Fruit fly (Drosophila melanogaster) whole organism: ENCODE measurements around the gene Pdh.

Source experiments
- CG8478 ChIP-seq: fragments of >200 bp; optimal IDR thresholded peaks from 2 replicates; lab custom pipeline; 2018; ENCODE audit warnings: inconsistent platforms
- Dll ChIP-seq: fragments of >200 bp; optimal IDR thresholded peaks from 2 replicates; lab custom pipeline; 2017
- EcR ChIP-seq, 2 experiments: fragments of >200 bp; optimal IDR thresholded peaks; 2 replicates each; lab custom pipeline; 2017; ENCODE audit warnings: missing biosample characterization in 2 of 2, missing genetic modification characterization in 2 of 2, missing genetic modification reagents in 2 of 2
- pan ChIP-seq: fragments of >200 bp; optimal IDR thresholded peaks from 2 replicates; lab custom pipeline; 2017
- psq ChIP-seq: fragments of >200 bp; optimal IDR thresholded peaks from 2 replicates; lab custom pipeline; 2017
- usp ChIP-seq: fragments of >200 bp; optimal IDR thresholded peaks from 2 replicates; lab custom pipeline; 2017; ENCODE audit warnings: missing biosample characterization, missing genetic modification characterization, mixed read lengths

Pdh gene

DNA sequence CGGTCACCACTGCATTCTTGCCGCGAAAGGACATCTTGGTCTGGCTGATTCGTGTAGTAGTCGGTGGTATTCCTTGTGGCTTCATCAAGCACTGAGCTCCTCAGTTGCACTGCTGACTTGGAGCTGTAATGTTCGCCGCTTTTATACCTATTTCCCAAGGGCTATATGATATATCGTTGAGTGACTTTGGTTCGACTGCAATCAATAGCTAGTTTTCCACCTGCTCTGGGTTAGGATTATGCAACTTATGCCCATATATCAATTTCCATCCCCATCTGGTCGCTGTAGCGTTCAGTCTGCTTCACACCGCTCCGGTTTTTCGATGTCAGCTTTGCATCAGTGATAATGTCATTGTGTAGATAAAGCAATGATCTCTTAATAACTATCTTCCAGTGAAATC is at the start of gene Pdh:
Gene Pdh (minus strand): TSS at position 101 of the 400 bp plus-strand sequence.
- TF ChIP-seq CG8478 (no peak), pan (lab: Kevin White, UChicago) (no peak), usp (no peak)

DNA sequence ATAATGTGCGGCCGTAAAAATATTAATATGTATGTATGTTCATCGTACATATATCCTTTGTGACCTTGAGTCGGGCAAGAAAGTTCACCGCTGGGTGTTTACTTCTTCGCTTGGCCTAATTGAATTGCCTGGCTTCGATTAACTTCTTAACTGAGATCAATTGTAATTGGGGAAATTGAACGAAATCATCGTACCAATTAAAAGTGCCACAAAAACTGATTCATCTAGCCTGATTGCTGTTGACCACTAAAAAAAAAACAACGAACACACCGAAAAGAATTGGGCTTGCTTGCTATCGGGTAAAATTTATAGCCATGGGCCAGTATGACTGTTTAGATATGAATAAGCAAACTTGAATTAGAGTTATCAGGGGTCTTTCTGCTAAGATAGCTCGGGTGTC is 48.2 kb upstream of the Pdh start:
- TF ChIP-seq CG8478 (no peak), usp (no peak), Dll (lab: Kevin White, UChicago) (no peak), pan (lab: Kevin White, UChicago) (no peak), EcR (GFP tag; optimal IDR thresholded peaks at IDR 0.05; lab: Kevin White, UChicago) (no peak), psq (no peak)

DNA sequence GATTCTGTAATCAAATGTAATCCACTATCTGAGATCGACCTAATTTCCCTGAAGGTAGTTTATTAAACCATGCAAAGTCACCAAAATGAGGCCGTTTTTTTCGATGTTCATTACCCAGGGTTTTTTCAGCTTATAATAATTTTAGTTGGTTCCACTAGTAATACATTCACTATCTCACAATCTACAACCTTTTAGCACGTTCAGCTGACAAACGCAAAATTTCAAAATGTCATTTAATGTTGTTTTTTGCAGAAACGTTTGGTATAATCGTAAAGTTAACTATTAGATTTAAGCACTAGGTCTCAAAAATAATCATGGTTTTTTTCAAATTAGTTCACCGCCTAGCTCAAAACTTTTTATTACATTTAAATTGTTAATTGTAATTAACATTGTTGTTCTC is 46.1 kb upstream of the Pdh start, which contains the start of gene CG44836:
Gene CG44836 (minus strand): TSS at position 101 of the 400 bp plus-strand sequence.
- TF ChIP-seq psq (no peak), pan (lab: Kevin White, UChicago) (no peak), EcR (GFP tag; optimal IDR thresholded peaks at IDR 0.05; lab: Kevin White, UChicago) (no peak), usp (no peak), CG8478 (no peak), Dll (lab: Kevin White, UChicago) (no peak)

DNA sequence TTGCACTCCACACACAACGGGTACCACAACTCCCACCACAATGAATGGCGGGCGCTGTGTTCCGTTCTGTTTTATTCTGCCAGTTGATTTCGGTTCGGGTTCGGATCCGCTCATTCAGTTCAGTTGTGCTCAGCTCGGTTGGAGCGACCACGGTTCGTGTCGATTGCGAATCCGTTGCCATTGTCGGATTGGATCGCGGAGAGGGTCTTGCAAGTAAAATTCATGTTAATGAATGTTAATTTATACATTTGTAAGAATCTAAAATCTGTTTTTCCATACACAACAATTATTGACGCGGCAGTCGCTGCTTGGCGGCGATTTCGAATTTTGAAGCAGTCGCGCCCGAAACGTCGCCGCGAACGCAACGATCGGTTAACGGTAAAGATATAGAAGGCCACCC is 40.4 kb upstream of the Pdh start, which contains the start of gene Gagr:
Gene Gagr (plus strand): TSS at position 81 of the 400 bp plus-strand sequence.
- no peak for TF ChIP-seq usp
- TF ChIP-seq psq: no peak
- no peak for TF ChIP-seq pan (lab: Kevin White, UChicago)
- no peak for TF ChIP-seq Dll (lab: Kevin White, UChicago)
- TF ChIP-seq EcR (GFP tag; optimal IDR thresholded peaks at IDR 0.05; lab: Kevin White, UChicago): no peak
- no peak for TF ChIP-seq CG8478

DNA sequence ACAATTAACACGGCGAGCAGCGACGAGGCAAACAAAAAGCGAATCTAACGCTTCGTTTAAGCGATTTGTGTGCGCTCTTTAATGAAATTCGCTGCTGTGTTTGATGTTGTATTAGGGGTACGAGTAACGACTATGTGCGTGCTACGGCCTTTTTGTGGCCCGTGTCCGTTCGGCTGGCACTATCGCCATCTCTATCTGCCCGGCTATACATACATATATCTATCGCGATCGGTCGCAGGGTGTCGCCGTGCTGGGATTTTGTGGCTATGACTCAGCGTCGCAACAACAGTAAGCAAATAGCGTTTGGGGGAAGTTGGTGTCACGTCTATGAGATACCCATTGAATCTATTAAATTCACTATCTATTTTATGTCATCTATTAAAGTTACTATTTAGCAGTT is 39.6 kb upstream of the Pdh start:
- TF ChIP-seq usp (no peak), Dll (lab: Kevin White, UChicago) (no peak), CG8478 (no peak), psq (no peak), EcR (GFP tag; optimal IDR thresholded peaks at IDR 0.05; lab: Kevin White, UChicago) (no peak), pan (lab: Kevin White, UChicago) (no peak)

DNA sequence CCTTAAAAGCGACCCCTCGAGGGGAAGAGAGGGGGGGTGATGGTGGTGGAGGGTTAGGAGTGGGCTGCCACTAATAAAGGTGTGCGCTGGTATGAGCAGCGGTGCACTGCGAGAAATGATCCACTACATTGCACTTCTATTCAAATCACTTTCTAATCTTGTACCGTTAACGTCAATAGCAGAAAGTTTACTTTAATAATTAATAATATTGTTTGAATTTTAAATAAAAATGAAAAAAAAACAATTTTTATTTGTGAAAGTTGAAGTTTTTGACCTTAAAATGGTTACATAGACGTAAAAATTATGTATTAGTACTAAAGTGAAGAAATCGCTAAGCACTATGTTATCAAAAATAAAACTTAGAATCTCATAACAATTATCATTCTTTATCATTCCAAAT is 38.8 kb upstream of the Pdh start:
- TF ChIP-seq Dll (lab: Kevin White, UChicago): no peak

DNA sequence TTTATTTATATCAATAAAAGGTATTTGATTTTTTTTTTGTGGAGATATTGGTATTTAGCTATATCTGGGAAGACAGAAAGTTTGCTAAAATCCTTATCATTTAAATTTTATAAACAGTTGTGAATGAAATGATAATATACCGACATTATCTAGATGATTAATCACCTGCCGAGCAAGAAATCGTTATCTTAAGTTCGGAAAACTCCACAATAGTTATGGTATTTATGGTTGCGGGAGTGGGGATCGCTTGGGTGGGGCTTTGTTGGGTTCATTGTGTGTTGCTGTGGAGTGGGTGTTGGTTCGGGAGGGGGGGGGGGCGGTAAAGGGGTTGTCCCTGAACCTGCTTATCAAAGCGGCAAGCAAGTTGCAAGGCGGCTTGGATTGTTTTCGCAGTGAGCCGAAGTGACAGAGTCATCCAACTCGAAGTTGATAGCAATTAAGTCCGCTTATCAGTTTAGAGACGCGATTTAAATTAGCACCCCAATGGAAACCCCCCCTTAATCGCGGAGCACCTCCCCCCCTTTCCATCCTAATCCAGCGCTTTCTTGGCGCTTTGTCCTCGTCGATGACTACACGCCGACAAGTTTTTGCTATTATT is 38.2 kb upstream of the Pdh start:
- TF ChIP-seq EcR (GFP tag; optimal IDR thresholded peaks at IDR 0.05; lab: Kevin White, UChicago) (no peak), usp (no peak), pan (lab: Kevin White, UChicago) (no peak), CG8478 (no peak), psq (no peak), Dll (lab: Kevin White, UChicago) (no peak)

DNA sequence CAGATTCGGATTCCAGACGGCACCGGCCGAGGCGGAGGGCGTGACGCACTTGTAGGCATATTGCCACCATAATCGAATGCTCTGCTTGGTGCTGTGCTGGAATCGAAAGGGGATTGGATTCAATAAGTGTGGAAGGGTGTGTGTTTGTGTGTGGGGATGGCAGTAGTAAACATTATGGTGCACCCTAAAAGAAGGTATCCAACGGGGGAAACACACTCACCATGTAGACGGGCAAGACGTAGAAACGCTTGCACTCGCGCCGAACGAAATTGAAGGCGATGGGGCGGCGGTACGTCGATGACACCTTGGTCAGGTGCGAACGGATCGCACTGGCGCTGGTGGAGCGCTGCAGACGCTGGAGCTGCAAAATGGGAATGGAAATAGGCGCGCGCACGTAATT is 37.2 kb upstream of the Pdh start:
- no peak for TF ChIP-seq usp
- TF ChIP-seq CG8478: no peak
- TF ChIP-seq psq: no peak
- no peak for TF ChIP-seq Dll (lab: Kevin White, UChicago)
- TF ChIP-seq EcR (GFP tag; optimal IDR thresholded peaks at IDR 0.05; lab: Kevin White, UChicago): no peak
- TF ChIP-seq pan (lab: Kevin White, UChicago): no peak

DNA sequence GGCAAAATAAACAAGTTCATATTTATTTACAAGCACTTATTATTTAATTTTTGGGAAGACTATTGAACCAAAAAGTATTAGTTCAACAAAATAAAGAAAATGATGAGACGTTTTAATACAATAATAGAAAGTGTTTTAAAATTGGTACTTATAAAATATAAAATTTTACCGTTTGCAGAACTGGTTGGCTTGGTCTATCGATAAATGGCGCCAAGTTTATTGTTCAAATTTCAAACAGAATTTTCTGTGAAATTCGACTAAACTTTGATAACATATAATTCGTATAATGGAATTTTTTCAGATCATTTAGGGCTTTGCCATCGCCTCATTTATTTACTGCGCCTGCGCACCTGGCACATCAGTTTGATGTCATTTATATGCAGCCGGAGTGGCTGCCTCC is 36.7 kb upstream of the Pdh start:
- TF ChIP-seq CG8478: no peak
- TF ChIP-seq pan (lab: Kevin White, UChicago): no peak
- no peak for TF ChIP-seq psq
- no peak for TF ChIP-seq EcR (GFP tag; optimal IDR thresholded peaks at IDR 0.05; lab: Kevin White, UChicago)
- TF ChIP-seq usp: no peak
- no peak for TF ChIP-seq Dll (lab: Kevin White, UChicago)

DNA sequence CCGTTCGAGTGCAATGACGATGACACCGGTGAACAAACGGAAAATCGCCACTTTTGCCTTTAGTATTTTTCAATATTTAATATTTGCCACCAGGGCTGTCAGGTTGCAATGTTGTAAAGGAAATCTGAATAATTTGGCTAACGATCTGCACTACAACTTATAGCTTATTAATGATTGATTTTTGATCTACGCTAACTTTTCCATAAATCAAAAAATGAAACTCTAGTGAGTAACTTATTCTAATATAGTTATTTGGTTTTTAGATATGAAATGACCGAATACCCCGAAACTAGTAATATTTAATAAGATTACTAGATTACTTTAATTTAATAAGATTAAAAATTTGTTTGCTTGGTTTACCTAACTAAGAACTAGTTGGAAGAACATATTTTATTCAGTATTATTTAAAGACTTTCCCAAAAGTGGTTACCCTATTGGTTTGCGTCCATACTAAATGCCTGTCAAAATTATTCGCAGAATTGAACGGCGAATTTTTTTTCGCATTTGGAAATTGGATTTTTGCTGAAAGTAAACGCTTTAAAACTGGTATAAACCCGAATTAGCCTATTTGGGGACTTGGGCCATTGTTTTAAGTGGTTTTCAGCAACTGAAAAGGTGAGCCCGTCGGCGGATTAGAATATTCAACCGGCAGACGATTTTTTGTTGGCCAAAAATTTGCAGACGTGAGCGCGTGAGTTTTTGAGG is 31.9 kb upstream of the Pdh start, which contains the start of the genes Agpat3 and RAF2:
Gene Agpat3 (minus strand): TSS at position 78 of the 705 bp plus-strand sequence.
Gene RAF2 (plus strand): TSS at position 448 of the 705 bp plus-strand sequence.
- no peak for TF ChIP-seq CG8478
- TF ChIP-seq EcR (GFP tag; optimal IDR thresholded peaks at IDR 0.05; lab: Kevin White, UChicago): no peak
- no peak for TF ChIP-seq usp
- TF ChIP-seq pan (lab: Kevin White, UChicago): no peak
- TF ChIP-seq Dll (lab: Kevin White, UChicago): no peak
- TF ChIP-seq psq: no peak

DNA sequence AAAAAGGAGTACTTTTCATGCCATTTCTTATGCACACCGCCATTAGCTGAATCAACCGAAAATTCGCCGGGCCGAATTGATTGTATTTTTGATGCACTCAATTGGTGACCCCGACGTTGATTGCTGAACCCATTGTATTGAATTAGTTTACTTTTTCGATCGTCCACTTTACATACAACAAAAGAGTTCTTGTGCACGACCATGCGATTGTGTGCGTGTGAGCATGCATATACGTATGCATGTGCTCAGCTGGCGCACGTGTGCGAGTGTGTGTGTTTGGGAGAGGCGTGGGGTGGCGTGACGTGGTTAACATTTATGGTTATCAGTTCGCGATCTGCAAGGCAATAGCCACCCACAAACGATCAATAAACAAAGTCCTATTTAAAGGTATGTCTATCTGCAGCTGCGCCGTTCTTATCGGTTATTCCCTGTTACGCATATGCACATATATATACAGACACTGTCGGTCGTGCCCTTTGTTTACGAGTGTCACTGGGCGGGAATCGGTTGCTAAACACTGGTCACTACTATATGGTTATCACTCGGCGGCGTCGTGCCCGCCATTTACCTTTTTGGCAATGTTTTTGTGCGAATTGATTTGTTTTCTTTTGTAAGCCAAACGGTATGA is 31.3 kb upstream of the Pdh start:
- TF ChIP-seq EcR (GFP tag; optimal IDR thresholded peaks at IDR 0.05; lab: Kevin White, UChicago) (no peak), pan (lab: Kevin White, UChicago) (no peak), psq (no peak), usp (no peak), CG8478 (no peak), Dll (lab: Kevin White, UChicago) (no peak)

DNA sequence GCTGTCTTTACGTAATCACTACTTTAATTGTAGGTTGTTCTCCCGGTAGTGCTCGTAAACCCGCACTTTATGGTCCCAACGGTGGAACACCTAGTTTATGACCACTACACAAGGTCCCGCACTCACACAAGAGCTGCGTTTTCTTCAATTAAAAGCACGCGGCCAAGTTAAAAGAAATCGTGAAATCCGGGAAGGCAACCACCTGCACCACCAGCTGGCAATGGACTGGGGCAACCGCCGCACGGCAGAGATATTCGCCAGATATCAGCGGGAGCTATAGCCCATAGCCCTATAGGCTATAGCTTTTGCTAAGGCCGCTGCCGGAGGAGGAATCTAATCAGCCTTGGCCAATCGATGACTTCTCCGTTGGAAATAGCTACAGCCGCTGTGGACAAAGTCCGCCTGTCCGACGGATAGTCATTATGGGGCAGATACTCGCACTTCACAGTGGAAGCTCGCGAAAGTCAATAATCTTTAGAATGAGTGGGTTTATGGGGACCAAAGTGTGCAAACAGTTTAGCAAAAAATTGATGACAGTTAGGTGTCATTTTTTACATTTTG is 30.1 kb upstream of the Pdh start:
- TF ChIP-seq EcR (GFP tag; optimal IDR thresholded peaks at IDR 0.05; lab: Kevin White, UChicago) (no peak), Dll (lab: Kevin White, UChicago) (no peak), CG8478 (no peak), usp (no peak), psq (no peak), pan (lab: Kevin White, UChicago) (no peak)
